Fruit fly (Drosophila melanogaster): ENCODE measurements around the gene CG15362.

- TF ChIP-seq CTCF (optimal IDR thresholded peaks at IDR 0.05) (no peak), CG8478 (optimal IDR thresholded peaks at IDR 0.05) (no peak)
Observed at dm6 chr2L:2006082-2006669, 25.2 kb downstream of the CG15362 start, which contains the start of gene CG33543.
